Worm (Caenorhabditis elegans) whole organism, young adult: ENCODE measurements around the gene nspc-10.

Source experiments
- B0336.3 ChIP-seq: fragments of 200-800 bp; sonication (Bioruptor generic); IDR thresholded peaks from 2 replicates; pipeline ENCODE4 v1.3.6; 2022; ENCODE audit warnings: missing genetic modification characterization, missing compliant biosample characterization
- C17E4.6 ChIP-seq: fragments of 200-800 bp; sonication (Bioruptor generic); IDR thresholded peaks from 2 replicates; pipeline ENCODE4 v1.3.6; 2022; ENCODE audit warnings: missing genetic modification reagents, missing genetic modification characterization, missing compliant biosample characterization
- F37B4.10 ChIP-seq: fragments of 200-800 bp; sonication (Bioruptor generic); IDR thresholded peaks from 2 replicates; pipeline ENCODE4 v1.3.6; 2022; ENCODE audit warnings: missing genetic modification characterization, missing compliant biosample characterization
- F39B2.1 ChIP-seq: fragments of 200-800 bp; sonication (Bioruptor generic); IDR thresholded peaks from 2 replicates; pipeline ENCODE4 v1.3.6; 2022; ENCODE audit warnings: missing genetic modification reagents, missing genetic modification characterization, missing compliant biosample characterization
- F57A8.1 ChIP-seq: fragments of 200-800 bp; sonication (Bioruptor generic); optimal IDR thresholded peaks from 2 replicates; lab custom pipeline; 2018; ENCODE audit warnings: mild to moderate bottlenecking, missing genetic modification characterization, moderate library complexity, missing compliant biosample characterization
- T07F8.4 ChIP-seq: sonication (generic microtip); optimal IDR thresholded peaks from 2 replicates; lab custom pipeline; 2016; ENCODE audit warnings: mild to moderate bottlenecking, missing genetic modification characterization, moderate library complexity, missing compliant biosample characterization
- Y53F4B.3 ChIP-seq: fragments of 200-800 bp; sonication (Bioruptor generic); IDR thresholded peaks from 2 replicates; pipeline ENCODE4 v1.3.6; 2022; ENCODE audit warnings: missing genetic modification reagents, missing genetic modification characterization, missing compliant biosample characterization
- aptf-2 ChIP-seq: fragments of 200-800 bp; sonication (Bioruptor generic); conservative IDR thresholded peaks from 2 replicates; pipeline ENCODE4 v1.3.6; 2022; ENCODE audit warnings: missing genetic modification reagents, missing genetic modification characterization, missing compliant biosample characterization
- athp-1 ChIP-seq: sonication (generic microtip); optimal IDR thresholded peaks from 2 replicates; lab custom pipeline; 2017; ENCODE audit warnings: mild to moderate bottlenecking, missing genetic modification characterization, missing compliant biosample characterization
- attf-5 ChIP-seq: fragments of 200-800 bp; sonication (Bioruptor generic); optimal IDR thresholded peaks from 2 replicates; lab custom pipeline; 2018; ENCODE audit warnings: mild to moderate bottlenecking, missing genetic modification characterization, missing compliant biosample characterization
- cebp-2 ChIP-seq: fragments of 200-800 bp; sonication (Bioruptor generic); IDR thresholded peaks from 2 replicates; pipeline ENCODE4 v1.3.6; 2022; ENCODE audit warnings: missing genetic modification characterization, missing compliant biosample characterization
- ceh-79 ChIP-seq: sonication (generic microtip); optimal IDR thresholded peaks from 2 replicates; lab custom pipeline; 2017; ENCODE audit warnings: mild to moderate bottlenecking, missing genetic modification characterization, missing compliant biosample characterization
- chd-7 ChIP-seq: sonication (generic microtip); optimal IDR thresholded peaks from 2 replicates; lab custom pipeline; 2016; ENCODE audit warnings: mild to moderate bottlenecking, missing genetic modification characterization, moderate library complexity, missing compliant biosample characterization
- dpff-1 ChIP-seq: sonication (generic microtip); optimal IDR thresholded peaks from 2 replicates; lab custom pipeline; 2017; ENCODE audit warnings: mild to moderate bottlenecking, missing genetic modification characterization, missing compliant biosample characterization
- egrh-3 ChIP-seq: fragments of 200-800 bp; sonication (Bioruptor generic); IDR thresholded peaks from 2 replicates; pipeline ENCODE4 v1.3.6; 2022; ENCODE audit warnings: missing genetic modification reagents, missing genetic modification characterization, missing compliant biosample characterization
- ekl-4 ChIP-seq: fragments of 200-800 bp; sonication (Bioruptor generic); IDR thresholded peaks from 2 replicates; pipeline ENCODE4 v1.3.6; 2022; ENCODE audit warnings: missing genetic modification reagents, missing genetic modification characterization, missing compliant biosample characterization
- hrde-1 ChIP-seq: sonication (generic microtip); optimal IDR thresholded peaks from 2 replicates; lab custom pipeline; 2016; ENCODE audit warnings: missing genetic modification characterization, mild to moderate bottlenecking, missing compliant biosample characterization, moderate library complexity, missing genotype, missing genetic modification reagents, borderline replicate concordance
- hsf-1 ChIP-seq: fragments of 200-800 bp; sonication (Bioruptor generic); IDR thresholded peaks from 2 replicates; pipeline ENCODE4 v1.3.6; 2022; ENCODE audit warnings: missing genetic modification reagents, missing genetic modification characterization, missing compliant biosample characterization
- lag-1 ChIP-seq: fragments of 200-800 bp; sonication (Bioruptor generic); IDR thresholded peaks from 2 replicates; pipeline ENCODE4 v1.3.6; 2022; ENCODE audit warnings: missing genetic modification reagents, missing genetic modification characterization, missing compliant biosample characterization
- lin-26 ChIP-seq: fragments of 200-800 bp; sonication (Bioruptor generic); IDR thresholded peaks from 2 replicates; pipeline ENCODE4 v1.3.6; 2022; ENCODE audit warnings: missing genetic modification reagents, missing genetic modification characterization, missing compliant biosample characterization
- lin-35 ChIP-seq, 3 experiments: fragments of 150-350 bp in 2 of 3; sonication (generic microtip) in 1 of 3; optimal IDR thresholded peaks; 2 replicates each; lab custom pipeline; 2014 to 2018; ENCODE audit warnings: missing biosample characterization in 3 of 3, missing genetic modification characterization in 3 of 3, missing genetic modification reagents in 3 of 3
- lsl-1 ChIP-seq: fragments of 200-800 bp; sonication (Bioruptor generic); optimal IDR thresholded peaks from 2 replicates; lab custom pipeline; 2018; ENCODE audit warnings: mild to moderate bottlenecking, missing genetic modification characterization, moderate library complexity, missing compliant biosample characterization
- madf-6 ChIP-seq: fragments of 200-800 bp; sonication (Bioruptor generic); IDR thresholded peaks from 2 replicates; pipeline ENCODE4 v1.3.6; 2022; ENCODE audit warnings: missing genetic modification reagents, missing genetic modification characterization, missing compliant biosample characterization
- mcd-1 ChIP-seq: fragments of 200-800 bp; sonication (Bioruptor generic); IDR thresholded peaks from 2 replicates; pipeline ENCODE4 v1.3.6; 2022; ENCODE audit warnings: missing genetic modification reagents, missing genetic modification characterization, missing compliant biosample characterization
- mel-28 ChIP-seq: sonication (generic microtip); optimal IDR thresholded peaks from 2 replicates; lab custom pipeline; 2016; ENCODE audit warnings: borderline replicate concordance, mild to moderate bottlenecking, missing genetic modification characterization, missing compliant biosample characterization
- mes-4 ChIP-seq: sonication (generic microtip); optimal IDR thresholded peaks from 2 replicates; lab custom pipeline; 2016; ENCODE audit warnings: missing genotype, missing genetic modification characterization, missing compliant biosample characterization
- mxl-1 ChIP-seq: sonication (generic microtip); optimal IDR thresholded peaks from 2 replicates; lab custom pipeline; 2016; ENCODE audit warnings: missing genetic modification characterization, missing compliant biosample characterization
- nfya-1 ChIP-seq: sonication (generic microtip); optimal IDR thresholded peaks from 2 replicates; lab custom pipeline; 2017; ENCODE audit warnings: antibody characterized with exemption, missing compliant biosample characterization, missing genetic modification characterization, borderline replicate concordance; ENCODE audit not compliant: insufficient read depth
- nhr-27 ChIP-seq: fragments of 200-800 bp; sonication (Bioruptor generic); optimal IDR thresholded peaks from 2 replicates; lab custom pipeline; 2018; ENCODE audit warnings: mild to moderate bottlenecking, missing genetic modification characterization, moderate library complexity, missing compliant biosample characterization
- nhr-80 ChIP-seq: sonication (generic microtip); optimal IDR thresholded peaks from 2 replicates; lab custom pipeline; 2016; ENCODE audit warnings: missing genetic modification characterization, missing compliant biosample characterization
- snpc-1.3 ChIP-seq: sonication (generic microtip); optimal IDR thresholded peaks from 2 replicates; lab custom pipeline; 2017; ENCODE audit warnings: missing genetic modification characterization, mild to moderate bottlenecking, missing compliant biosample characterization, antibody characterized with exemption, moderate library complexity, missing genotype, missing genetic modification reagents; ENCODE audit not compliant: insufficient read depth
- snpc-3.4 ChIP-seq: sonication (generic microtip); optimal IDR thresholded peaks from 2 replicates; lab custom pipeline; 2017; ENCODE audit warnings: missing genetic modification characterization, mild to moderate bottlenecking, missing compliant biosample characterization, antibody characterized with exemption, moderate library complexity, missing genotype, missing genetic modification reagents
- sptf-2 ChIP-seq: fragments of 200-800 bp; sonication (Bioruptor generic); optimal IDR thresholded peaks from 2 replicates; lab custom pipeline; 2018; ENCODE audit warnings: mild to moderate bottlenecking, missing genetic modification characterization, missing compliant biosample characterization
- tbx-9 ChIP-seq: sonication (generic microtip); optimal IDR thresholded peaks from 2 replicates; lab custom pipeline; 2016; ENCODE audit warnings: borderline replicate concordance, missing genetic modification characterization, inconsistent platforms, missing compliant biosample characterization
- zfh-2 ChIP-seq: fragments of 200-800 bp; sonication (Bioruptor generic); conservative IDR thresholded peaks from 2 replicates; pipeline ENCODE4 v1.3.6; 2022; ENCODE audit warnings: missing genetic modification reagents, missing genetic modification characterization, missing compliant biosample characterization
- zim-3 ChIP-seq: sonication (generic microtip); optimal IDR thresholded peaks from 2 replicates; lab custom pipeline; 2017; ENCODE audit warnings: mild to moderate bottlenecking, missing genetic modification characterization, moderate library complexity, missing compliant biosample characterization
- ztf-18 ChIP-seq: sonication (generic microtip); optimal IDR thresholded peaks from 2 replicates; lab custom pipeline; 2016; ENCODE audit warnings: missing genotype, mild to moderate bottlenecking, missing genetic modification characterization, missing compliant biosample characterization

The nspc-10 gene

DNA sequence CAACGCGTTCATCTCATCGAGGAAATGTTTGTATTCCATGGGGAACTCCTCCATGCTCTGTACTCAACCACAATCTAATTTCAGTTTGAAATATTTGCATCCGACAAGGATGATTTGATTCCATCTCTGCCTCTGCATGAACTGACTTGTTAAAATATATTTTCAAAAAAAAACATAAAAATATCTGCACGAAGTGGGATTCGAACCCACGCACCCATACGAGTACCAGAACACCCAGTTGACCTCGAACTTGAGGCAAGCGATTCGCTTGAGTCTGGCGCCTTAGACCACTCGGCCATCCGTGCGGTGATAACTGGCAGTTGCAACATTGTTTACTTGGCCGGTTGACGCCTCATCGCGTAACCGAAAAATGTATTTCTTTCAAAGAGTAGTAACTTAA, 4.4 kb downstream of the nspc-10 start (continued):
- TF ChIP-seq tbx-9 (tag; lab: Kevin White, UChicago): no peak
- peak; percentile 48 for TF ChIP-seq attf-5
- peak; percentile 48; the same call in 1 of the 2 replicates for TF ChIP-seq egrh-3 (GFP tag; lab: Robert Waterston, UW)

DNA sequence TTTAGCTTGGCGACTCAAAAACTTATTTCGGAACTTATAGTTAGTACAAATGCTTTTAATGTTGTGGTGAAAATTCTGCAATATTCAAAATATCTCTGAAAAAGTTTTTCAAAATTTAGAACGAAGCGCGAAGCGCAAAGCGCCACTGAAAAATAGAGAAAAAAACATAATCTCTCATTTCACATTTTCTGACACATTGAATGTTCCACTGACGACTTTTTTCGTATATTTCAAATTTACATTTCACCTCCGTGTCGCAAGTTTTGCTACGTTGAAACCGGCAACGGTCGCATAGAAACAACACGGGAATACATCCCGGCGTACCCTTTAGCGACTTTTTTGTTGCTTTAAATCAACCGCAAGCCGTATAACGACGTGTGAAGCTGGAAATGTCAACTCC, 4.9 kb downstream of the nspc-10 start, which contains the start of gene F42F12.14:
Gene F42F12.14 (plus strand): TSS at position 301 of the 400 bp plus-strand sequence.
- TF ChIP-seq mel-28 (tag; lab: Kevin White, UChicago) (no peak), mxl-1 (tag; lab: Kevin White, UChicago) (no peak), dpff-1 (tag; lab: Kevin White, UChicago) (no peak), C17E4.6 (no peak), ekl-4 (GFP tag; lab: Robert Waterston, UW) (no peak), hrde-1 (tag; lab: Kevin White, UChicago) (no peak), cebp-2 (GFP tag; lab: Robert Waterston, UW) (no peak), egrh-3 (GFP tag; lab: Robert Waterston, UW) (no peak), B0336.3 (no peak), mes-4 (tag; lab: Kevin White, UChicago) (no peak), Y53F4B.3 (GFP tag; lab: Robert Waterston, UW) (no peak), snpc-1.3 (tag; lab: Kevin White, UChicago) (no peak), snpc-3.4 (tag; lab: Kevin White, UChicago) (no peak), athp-1 (tag; lab: Kevin White, UChicago) (no peak)

DNA sequence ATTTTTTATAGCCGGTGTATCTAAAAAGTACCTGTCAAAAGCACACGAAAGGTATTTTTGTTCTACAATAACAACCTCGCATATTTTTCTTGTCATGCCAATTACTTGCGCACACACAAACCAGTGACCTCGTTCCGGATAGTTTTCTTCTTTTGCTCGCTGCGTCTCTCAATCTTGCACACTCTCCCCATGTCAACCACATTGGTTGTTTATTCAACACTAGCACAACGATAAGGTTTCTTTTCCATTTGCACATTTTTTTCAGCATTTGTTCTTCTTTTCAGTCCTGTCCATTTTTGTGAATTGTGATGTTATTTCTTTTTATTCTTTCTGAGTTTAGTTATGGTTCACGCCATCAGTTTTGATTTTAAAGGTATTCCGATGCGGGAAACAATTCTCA, 6.8 kb downstream of the nspc-10 start, which contains the start of gene F42F12.3:
Gene F42F12.3 (plus strand): TSS at position 372 of the 400 bp plus-strand sequence.
- TF ChIP-seq mel-28 (tag; lab: Kevin White, UChicago) (no peak), nhr-80 (tag; lab: Kevin White, UChicago) (peak; percentile 21), T07F8.4 (tag; lab: Kevin White, UChicago) (no peak)

DNA sequence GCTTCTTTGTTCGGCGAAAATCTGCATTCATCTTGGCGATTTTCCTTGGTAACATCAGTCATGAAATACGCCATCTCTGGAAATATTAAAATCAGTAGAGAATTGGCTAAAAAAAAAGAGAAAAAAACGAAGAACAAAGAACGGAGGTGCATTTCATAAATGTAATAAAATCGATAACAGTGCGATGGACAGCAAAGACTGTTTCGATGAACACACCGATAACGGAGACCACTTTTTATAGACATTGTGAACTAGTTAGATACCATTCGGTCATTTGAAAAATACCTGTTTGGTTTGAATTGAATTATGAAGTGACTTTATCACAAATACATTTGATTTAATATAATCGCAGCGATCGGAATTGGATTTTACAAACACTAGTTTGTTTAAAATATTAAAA, 9.5 kb downstream of the nspc-10 start, which contains the start of gene F42F12.4:
Gene F42F12.4 (minus strand): TSS at position 76 of the 400 bp plus-strand sequence.
- TF ChIP-seq F39B2.1 (GFP tag; lab: Robert Waterston, UW) (no peak), hsf-1 (GFP tag; lab: Robert Waterston, UW) (no peak), nhr-80 (tag; lab: Kevin White, UChicago) (peak; percentile 39)
- TF ChIP-seq, all 124 proteins: peak for 1

DNA sequence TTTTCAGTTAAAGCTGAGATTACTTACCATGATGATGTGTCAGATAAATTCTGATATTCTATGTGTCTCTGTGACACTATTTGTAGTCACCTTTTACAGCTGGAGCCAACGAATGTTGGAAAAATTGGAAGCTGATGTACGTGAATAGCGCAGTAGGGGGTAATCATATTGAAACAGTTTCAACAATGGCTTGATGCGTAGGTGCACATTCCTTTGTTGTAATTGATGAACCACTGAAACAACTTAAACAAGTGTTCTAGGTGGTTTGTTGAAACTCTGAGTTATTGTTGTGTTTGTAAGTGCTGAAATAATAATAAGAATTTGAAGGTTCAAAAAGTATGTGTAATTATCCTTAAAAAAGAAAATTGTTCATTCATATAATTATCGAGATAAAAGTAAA, 13.2 kb downstream of the nspc-10 start, which contains the start of gene nspc-12:
Gene nspc-12 (minus strand): TSS at position 101 of the 400 bp plus-strand sequence.
- TF ChIP-seq nfya-1 (tag; lab: Kevin White, UChicago) (no peak), F37B4.10 (GFP tag; lab: Robert Waterston, UW) (no peak), aptf-2 (GFP tag; lab: Robert Waterston, UW) (no peak), chd-7 (tag; lab: Kevin White, UChicago) (no peak), C17E4.6 (no peak), madf-6 (no peak), lag-1 (GFP tag; lab: Robert Waterston, UW) (no peak), ztf-18 (tag; lab: Kevin White, UChicago) (no peak), F39B2.1 (GFP tag; lab: Robert Waterston, UW) (no peak), lin-35 (GFP tag; optimal IDR thresholded peaks at IDR 0.05; lab: Kevin White, UChicago) (no peak), dpff-1 (tag; lab: Kevin White, UChicago) (no peak), zfh-2 (GFP tag; lab: Robert Waterston, UW) (no peak), lin-26 (GFP tag; lab: Robert Waterston, UW) (no peak), zim-3 (tag; lab: Kevin White, UChicago) (no peak), mcd-1 (GFP tag; lab: Robert Waterston, UW) (no peak), lsl-1 (GFP tag; lab: Kevin White, UChicago) (no peak), nhr-27 (tag; lab: Kevin White, UChicago) (no peak), sptf-2 (GFP tag; lab: Kevin White, UChicago) (no peak), ceh-79 (no peak), F57A8.1 (GFP tag; lab: Kevin White, UChicago) (no peak)
- TF ChIP-seq, all 124 proteins: peak for 0
